Worm (Caenorhabditis elegans) whole organism, L4/young adult: Measurements from ENCODE around the gene cct-6.

Source experiments
- W03F9.2 ChIP-seq: fragments of 150-350 bp; optimal IDR thresholded peaks from 2 replicates; lab custom pipeline; 2014; ENCODE audit warnings: missing biosample characterization, missing genetic modification characterization
- dao-5 ChIP-seq: sonication (generic microtip); optimal IDR thresholded peaks from 2 replicates; lab custom pipeline; 2016; ENCODE audit warnings: missing genotype, missing genetic modification characterization, moderate library complexity, missing compliant biosample characterization
- him-1 ChIP-seq: sonication (generic microtip); optimal IDR thresholded peaks from 2 replicates; lab custom pipeline; 2016; ENCODE audit warnings: missing genotype, missing genetic modification reagents, missing genetic modification characterization, missing compliant biosample characterization

The cct-6 gene

ce11 chrIII:5855637-5856179, at the start of gene cct-6, which contains the start of gene alh-9:
cct-6 (minus strand) TSS chrIII:5855687.
alh-9 (plus strand) TSS chrIII:5856018.
- no peak for TF ChIP-seq him-1
- peak; percentile 94 for TF ChIP-seq W03F9.2 (tag; lab: Kevin White, UChicago)

- no peak for TF ChIP-seq him-1
- no peak for TF ChIP-seq dao-5 (tag; lab: Kevin White, UChicago)
- no peak for TF ChIP-seq W03F9.2 (tag; lab: Kevin White, UChicago)
Measured at ce11 chrIII:5902558-5902957, 47.1 kb upstream of the cct-6 start.

ce11 chrIII:5900709-5901108, 45.2 kb upstream of the cct-6 start:
- TF ChIP-seq him-1: no peak
- no peak for TF ChIP-seq W03F9.2 (tag; lab: Kevin White, UChicago)
- no peak for TF ChIP-seq dao-5 (tag; lab: Kevin White, UChicago)

- TF ChIP-seq him-1 (no peak), dao-5 (tag; lab: Kevin White, UChicago) (no peak), W03F9.2 (tag; lab: Kevin White, UChicago) (no peak)
Measured at ce11 chrIII:5898631-5899030, 43.1 kb upstream of the cct-6 start.

- TF ChIP-seq W03F9.2 (tag; lab: Kevin White, UChicago) (no peak), him-1 (no peak), dao-5 (tag; lab: Kevin White, UChicago) (no peak)
Measured at ce11 chrIII:5897468-5897867, 42.0 kb upstream of the cct-6 start.

ce11 chrIII:5895913-5896312, 40.4 kb upstream of the cct-6 start, which contains the start of gene pxl-1:
pxl-1 (minus strand) TSS chrIII:5896013.
- TF ChIP-seq W03F9.2 (tag; lab: Kevin White, UChicago): no peak
- no peak for TF ChIP-seq him-1
- TF ChIP-seq dao-5 (tag; lab: Kevin White, UChicago): no peak

ce11 chrIII:5892909-5893308, 37.4 kb upstream of the cct-6 start:
- TF ChIP-seq him-1 (no peak), dao-5 (tag; lab: Kevin White, UChicago) (no peak), W03F9.2 (tag; lab: Kevin White, UChicago) (no peak)

- TF ChIP-seq dao-5 (tag; lab: Kevin White, UChicago): no peak
- no peak for TF ChIP-seq him-1
- TF ChIP-seq W03F9.2 (tag; lab: Kevin White, UChicago): no peak
Measured at ce11 chrIII:5888675-5889074, 33.2 kb upstream of the cct-6 start, which contains the start of gene C28H8.8. C28H8.8 (minus strand) TSS chrIII:5888775.

ce11 chrIII:5886893-5887292, 31.4 kb upstream of the cct-6 start, which contains the start of gene C28H8.7:
C28H8.7 (minus strand) TSS chrIII:5886993.
- no peak for TF ChIP-seq dao-5 (tag; lab: Kevin White, UChicago)
- no peak for TF ChIP-seq him-1
- no peak for TF ChIP-seq W03F9.2 (tag; lab: Kevin White, UChicago)

- no peak for TF ChIP-seq W03F9.2 (tag; lab: Kevin White, UChicago)
- no peak for TF ChIP-seq him-1
Measured at ce11 chrIII:5884459-5884858, 29.0 kb upstream of the cct-6 start.

ce11 chrIII:5884007-5884406, 28.5 kb upstream of the cct-6 start, which contains the start of gene C28H8.5:
C28H8.5 (plus strand) TSS chrIII:5884307.
- no peak for TF ChIP-seq W03F9.2 (tag; lab: Kevin White, UChicago)
- no peak for TF ChIP-seq him-1
- TF ChIP-seq dao-5 (tag; lab: Kevin White, UChicago): no peak

ce11 chrIII:5883517-5883916, 28.0 kb upstream of the cct-6 start:
- TF ChIP-seq dao-5 (tag; lab: Kevin White, UChicago) (no peak), W03F9.2 (tag; lab: Kevin White, UChicago) (no peak), him-1 (no peak)

ce11 chrIII:5882823-5883222, 27.3 kb upstream of the cct-6 start, which contains the start of gene F01F1.14:
F01F1.14 (minus strand) TSS chrIII:5882923.
- no peak for TF ChIP-seq him-1
- no peak for TF ChIP-seq dao-5 (tag; lab: Kevin White, UChicago)
- no peak for TF ChIP-seq W03F9.2 (tag; lab: Kevin White, UChicago)

ce11 chrIII:5882284-5882683, 26.8 kb upstream of the cct-6 start:
- no peak for TF ChIP-seq him-1
- no peak for TF ChIP-seq W03F9.2 (tag; lab: Kevin White, UChicago)
- TF ChIP-seq dao-5 (tag; lab: Kevin White, UChicago): no peak
